Worm (Caenorhabditis elegans) whole organism, L3 larva: Measurements from ENCODE around the gene rtfo-1.

Experiments used
- R02D3.7 ChIP-seq: fragments of 150-350 bp; optimal IDR thresholded peaks from 2 replicates; lab custom pipeline; 2014; ENCODE audit warnings: missing biosample characterization, missing genetic modification characterization
- ZK546.5 ChIP-seq: sonication (generic microtip); optimal IDR thresholded peaks from 2 replicates; lab custom pipeline; 2017; ENCODE audit warnings: missing biosample characterization, missing genetic modification characterization
- aly-2 ChIP-seq: fragments of 150-350 bp; optimal IDR thresholded peaks from 2 replicates; lab custom pipeline; 2014; ENCODE audit warnings: missing biosample characterization, missing genetic modification characterization
- ceh-16 ChIP-seq: sonication (generic microtip); optimal IDR thresholded peaks from 2 replicates; lab custom pipeline; 2017; ENCODE audit warnings: missing biosample characterization, missing genetic modification characterization
- daf-12 ChIP-seq: fragments of 150-350 bp; optimal IDR thresholded peaks from 2 replicates; lab custom pipeline; 2014; ENCODE audit warnings: missing biosample characterization, missing genetic modification reagents, missing genetic modification characterization
- egl-27 ChIP-seq: sonication (generic microtip); optimal IDR thresholded peaks from 4 replicates; lab custom pipeline; 2017; ENCODE audit warnings: missing biosample characterization, missing genetic modification reagents, missing genetic modification characterization
- elt-1 ChIP-seq: fragments of 150-350 bp; optimal IDR thresholded peaks from 2 replicates; lab custom pipeline; 2014; ENCODE audit warnings: missing biosample characterization, missing genetic modification characterization
- elt-2 ChIP-seq: sonication (generic microtip); optimal IDR thresholded peaks from 2 replicates; lab custom pipeline; 2016; ENCODE audit warnings: missing genetic modification reagents, mild to moderate bottlenecking, missing genetic modification characterization, missing compliant biosample characterization
- elt-3 ChIP-seq, 3 experiments: fragments of 150-350 bp in 1 of 3; sonication (generic microtip) in 2 of 3; optimal IDR thresholded peaks; 2 replicates in 2 of 3; 4 replicates in 1 of 3; lab custom pipeline; 2014 to 2017; ENCODE audit warnings: missing biosample characterization in 3 of 3, missing genetic modification characterization in 3 of 3
- eor-1 ChIP-seq, 2 experiments: fragments of 150-350 bp; optimal IDR thresholded peaks; 2 replicates each; lab custom pipeline; 2014 to 2018; ENCODE audit warnings: missing biosample characterization in 2 of 2, missing genetic modification characterization in 2 of 2
- fos-1 ChIP-seq: fragments of 150-350 bp; optimal IDR thresholded peaks from 2 replicates; lab custom pipeline; 2014; ENCODE audit warnings: missing biosample characterization, missing genetic modification characterization
- hmg-11 ChIP-seq: sonication (generic microtip); optimal IDR thresholded peaks from 2 replicates; lab custom pipeline; 2016; ENCODE audit warnings: missing genetic modification characterization, missing compliant biosample characterization
- jun-1 ChIP-seq: fragments of 150-350 bp; optimal IDR thresholded peaks from 2 replicates; lab custom pipeline; 2014; ENCODE audit warnings: missing biosample characterization, missing genetic modification reagents, missing genetic modification characterization
- lin-15B ChIP-seq: fragments of 150-350 bp; optimal IDR thresholded peaks from 2 replicates; lab custom pipeline; 2014; ENCODE audit warnings: missing biosample characterization, missing genetic modification characterization
- lsy-12 ChIP-seq: sonication (generic microtip); optimal IDR thresholded peaks from 2 replicates; lab custom pipeline; 2016; ENCODE audit warnings: mild to moderate bottlenecking, missing genetic modification characterization, missing compliant biosample characterization
- mdl-1 ChIP-seq: fragments of 150-350 bp; optimal IDR thresholded peaks from 2 replicates; lab custom pipeline; 2014; ENCODE audit warnings: missing biosample characterization, missing genetic modification characterization
- mml-1 ChIP-seq: fragments of 150-350 bp; sonication (generic microtip); optimal IDR thresholded peaks from 3 replicates; lab custom pipeline; 2014; ENCODE audit warnings: missing biosample characterization, missing genetic modification characterization
- nfya-1 ChIP-seq: sonication (generic microtip); optimal IDR thresholded peaks from 2 replicates; lab custom pipeline; 2017; ENCODE audit warnings: missing genetic modification characterization, mild to moderate bottlenecking, missing compliant biosample characterization, antibody characterized with exemption, moderate library complexity; ENCODE audit not compliant: insufficient read depth
- nhr-11 ChIP-seq: fragments of 150-350 bp; optimal IDR thresholded peaks from 2 replicates; lab custom pipeline; 2014; ENCODE audit warnings: missing biosample characterization, missing genetic modification characterization
- nhr-12 ChIP-seq: fragments of 150-350 bp; optimal IDR thresholded peaks from 2 replicates; lab custom pipeline; 2014; ENCODE audit warnings: missing biosample characterization, missing genetic modification characterization
- nhr-23 ChIP-seq: fragments of 150-350 bp; optimal IDR thresholded peaks from 2 replicates; lab custom pipeline; 2014; ENCODE audit warnings: missing biosample characterization, missing genetic modification reagents, missing genetic modification characterization
- nhr-237 ChIP-seq: fragments of 150-350 bp; optimal IDR thresholded peaks from 2 replicates; lab custom pipeline; 2014; ENCODE audit warnings: missing biosample characterization, missing genetic modification characterization
- nhr-25 ChIP-seq: sonication (generic microtip); optimal IDR thresholded peaks from 2 replicates; lab custom pipeline; 2017; ENCODE audit warnings: missing biosample characterization, missing genetic modification characterization
- nhr-28 ChIP-seq: fragments of 150-350 bp; optimal IDR thresholded peaks from 2 replicates; lab custom pipeline; 2014; ENCODE audit warnings: missing biosample characterization, missing genetic modification characterization
- nhr-43 ChIP-seq: sonication (generic microtip); optimal IDR thresholded peaks from 2 replicates; lab custom pipeline; 2016; ENCODE audit warnings: mild to moderate bottlenecking, missing genetic modification characterization, missing compliant biosample characterization; ENCODE audit not compliant: poor library complexity, severe bottlenecking
- nhr-76 ChIP-seq: fragments of 150-350 bp; sonication (generic microtip); optimal IDR thresholded peaks from 5 replicates; lab custom pipeline; 2014; ENCODE audit warnings: missing biosample characterization, missing genetic modification characterization
- nhr-77 ChIP-seq: fragments of 150-350 bp; optimal IDR thresholded peaks from 2 replicates; lab custom pipeline; 2014; ENCODE audit warnings: missing biosample characterization, missing genetic modification characterization
- pha-4 ChIP-seq: fragments of 150-350 bp; optimal IDR thresholded peaks from 2 replicates; lab custom pipeline; 2014; ENCODE audit warnings: missing biosample characterization, missing genetic modification reagents, missing genetic modification characterization
- pqm-1 ChIP-seq: fragments of 150-350 bp; optimal IDR thresholded peaks from 2 replicates; lab custom pipeline; 2017; ENCODE audit warnings: missing biosample characterization, missing genetic modification characterization, inconsistent platforms
- skn-1 ChIP-seq: fragments of 150-350 bp; optimal IDR thresholded peaks from 2 replicates; lab custom pipeline; 2014; ENCODE audit warnings: missing biosample characterization, missing genetic modification characterization
- snpc-4 ChIP-seq: fragments of 150-350 bp; optimal IDR thresholded peaks from 2 replicates; lab custom pipeline; 2014; ENCODE audit warnings: missing biosample characterization, missing genetic modification characterization
- tbx-2 ChIP-seq: sonication (generic microtip); optimal IDR thresholded peaks from 2 replicates; lab custom pipeline; 2016; ENCODE audit warnings: mild to moderate bottlenecking, missing genetic modification characterization, missing compliant biosample characterization
- unc-39 ChIP-seq: sonication (generic microtip); optimal IDR thresholded peaks from 4 replicates; lab custom pipeline; 2017; ENCODE audit warnings: missing biosample characterization, missing genetic modification characterization
- ztf-11 ChIP-seq: fragments of 150-350 bp; optimal IDR thresholded peaks from 2 replicates; lab custom pipeline; 2014; ENCODE audit warnings: missing biosample characterization, missing genetic modification characterization
- ztf-4 ChIP-seq: fragments of 150-350 bp; optimal IDR thresholded peaks from 2 replicates; lab custom pipeline; 2014; ENCODE audit warnings: missing biosample characterization, missing genetic modification characterization

Gene rtfo-1

ce11 chrV:9582594-9583322, at the start of gene rtfo-1:
Gene rtfo-1 (minus strand): TSS chrV:9582644.
- peak; percentile 35 for TF ChIP-seq nhr-23 (tag; lab: Kevin White, UChicago)
- TF ChIP-seq nhr-11 (tag; lab: Kevin White, UChicago), result no peak
- TF ChIP-seq eor-1 (tag; optimal IDR thresholded peaks at IDR 0.05; lab: Kevin White, UChicago), result no peak
- TF ChIP-seq hmg-11 (tag; lab: Kevin White, UChicago), result peak; percentile 62
- no peak for TF ChIP-seq elt-3 (tag; optimal IDR thresholded peaks at IDR 0.05; lab: Kevin White, UChicago)
- TF ChIP-seq pha-4 (tag; lab: Kevin White, UChicago), result peak; percentile 60
- TF ChIP-seq nhr-76, result no peak
- TF ChIP-seq skn-1 (tag; lab: Kevin White, UChicago), result no peak
- no peak for TF ChIP-seq R02D3.7 (tag; lab: Kevin White, UChicago)
- TF ChIP-seq pqm-1 (tag; lab: Kevin White, UChicago), result no peak
- TF ChIP-seq nhr-43, result peak; percentile 45
- no peak for TF ChIP-seq egl-27 (tag; lab: Kevin White, UChicago)
- TF ChIP-seq daf-12 (tag; lab: Kevin White, UChicago), result no peak
- no peak for TF ChIP-seq mml-1
- TF ChIP-seq jun-1 (tag; lab: Kevin White, UChicago), result no peak
- no peak for TF ChIP-seq mdl-1 (tag; lab: Kevin White, UChicago)
- TF ChIP-seq snpc-4 (tag; lab: Kevin White, UChicago), result peak; percentile 4
- TF ChIP-seq lsy-12 (tag; lab: Kevin White, UChicago), result no peak
- TF ChIP-seq nhr-25, result peak; percentile 18
- no peak for TF ChIP-seq ZK546.5
- no peak for TF ChIP-seq ztf-11 (tag; lab: Kevin White, UChicago)
- peak; percentile 4 for TF ChIP-seq elt-2 (tag; lab: Kevin White, UChicago)
- no peak for TF ChIP-seq ztf-4

ce11 chrV:9630944-9631343, 48.5 kb upstream of the rtfo-1 start, which contains the start of gene T06E4.5:
Gene T06E4.5 (plus strand): TSS chrV:9631244.
- TF ChIP-seq R02D3.7 (tag; lab: Kevin White, UChicago), result no peak
- no peak for TF ChIP-seq ZK546.5
- no peak for TF ChIP-seq tbx-2 (tag; lab: Kevin White, UChicago)
- no peak for TF ChIP-seq nhr-12 (tag; lab: Kevin White, UChicago)
- TF ChIP-seq nhr-28 (tag; lab: Kevin White, UChicago), result no peak
- TF ChIP-seq pha-4 (tag; lab: Kevin White, UChicago), result no peak
- no peak for TF ChIP-seq fos-1 (tag; lab: Kevin White, UChicago)
- TF ChIP-seq nhr-77 (tag; lab: Kevin White, UChicago), result no peak
- TF ChIP-seq eor-1 (tag; optimal IDR thresholded peaks at IDR 0.05; lab: Kevin White, UChicago), result no peak
- TF ChIP-seq ceh-16 (tag; lab: Kevin White, UChicago), result no peak
- no peak for TF ChIP-seq nhr-237 (tag; lab: Kevin White, UChicago)
- TF ChIP-seq aly-2 (tag; lab: Kevin White, UChicago), result no peak
- TF ChIP-seq nhr-76, result no peak
- TF ChIP-seq elt-2 (tag; lab: Kevin White, UChicago), result no peak
- TF ChIP-seq nfya-1 (tag; lab: Kevin White, UChicago), result no peak
- no peak for TF ChIP-seq lin-15B (tag; lab: Kevin White, UChicago)
- no peak for TF ChIP-seq egl-27 (tag; lab: Kevin White, UChicago)
- TF ChIP-seq elt-1, result no peak
- TF ChIP-seq jun-1 (tag; lab: Kevin White, UChicago), result no peak

- TF ChIP-seq pha-4 (tag; lab: Kevin White, UChicago) (no peak), nhr-43 (no peak), ztf-4 (no peak), nhr-237 (tag; lab: Kevin White, UChicago) (no peak), unc-39 (tag; lab: Kevin White, UChicago) (no peak), nhr-77 (tag; lab: Kevin White, UChicago) (no peak), daf-12 (tag; lab: Kevin White, UChicago) (no peak)
Measured at ce11 chrV:9630542-9630941, 48.1 kb upstream of the rtfo-1 start.

ce11 chrV:9629643-9630042, 47.2 kb upstream of the rtfo-1 start, which contains the start of gene col-146:
Gene col-146 (plus strand): TSS chrV:9629943.
- TF ChIP-seq ztf-11 (tag; lab: Kevin White, UChicago) (no peak), nhr-25 (peak; percentile 26)
